Worm (Caenorhabditis elegans) whole organism, early embryonic: ENCODE data around the gene lir-3.

Source experiments
- ama-1 ChIP-seq: fragments of 150-350 bp; optimal IDR thresholded peaks from 2 replicates; lab custom pipeline; 2014
- hmbx-1 ChIP-seq: sonication (generic microtip); optimal IDR thresholded peaks from 2 replicates; lab custom pipeline; 2016; ENCODE audit warnings: mild to moderate bottlenecking, missing genetic modification characterization, missing compliant biosample characterization

DNA sequence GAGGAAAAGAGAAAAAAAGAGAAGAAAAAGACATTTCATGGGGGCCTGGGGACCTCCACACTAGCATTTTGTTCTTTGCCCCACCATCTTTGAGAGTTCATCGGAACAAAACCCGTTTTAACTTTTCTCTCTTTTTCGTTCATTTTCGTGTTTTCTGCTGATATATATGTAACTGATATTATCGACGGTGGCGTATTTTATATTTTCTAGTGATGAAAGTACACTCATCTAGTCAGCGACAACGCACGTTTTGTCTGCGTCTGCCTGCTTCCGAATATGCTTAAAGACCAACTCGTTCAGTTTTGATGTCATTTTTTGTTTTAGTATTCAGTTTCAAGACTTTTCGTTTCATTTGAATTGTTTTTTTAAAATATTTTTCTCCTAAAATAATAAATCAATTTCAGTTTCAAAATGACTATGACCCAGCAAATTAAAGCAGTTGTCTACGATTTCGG lies 3.3 kb downstream of the lir-3 start, which contains the start of gene bigr-1:
- TF ChIP-seq hmbx-1 (no peak), ama-1 (lab: Kevin White, UChicago) (no peak)
